Worm (Caenorhabditis elegans): ENCODE data around the gene clec-72.

DNA sequence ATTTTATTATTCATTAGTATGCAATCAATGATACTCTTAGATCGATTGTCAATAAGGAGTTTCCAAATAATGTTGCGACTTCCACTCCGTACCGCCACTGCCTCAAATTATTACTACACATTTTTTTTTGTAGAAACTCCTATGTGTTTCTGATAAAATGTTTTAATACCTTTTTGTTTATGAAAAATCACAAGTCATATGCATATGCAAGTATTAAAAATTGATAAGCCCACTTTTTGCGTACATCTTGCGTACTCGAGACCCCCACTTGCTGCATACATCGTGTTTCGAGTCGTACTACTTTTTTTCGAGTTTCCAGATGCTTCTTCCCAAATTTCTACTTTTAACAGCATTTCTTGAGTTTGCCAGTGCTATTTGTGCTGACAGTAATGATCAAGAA is 20.4 kb downstream of the clec-72 start, which contains the start of gene clec-76:
- TF ChIP-seq him-1 (tag; optimal IDR thresholded peaks at IDR 0.05): no peak
- no peak for TF ChIP-seq W03F9.2 (tag; optimal IDR thresholded peaks at IDR 0.05)

Data from whole organism, L4/young adult.